Fruit fly (Drosophila melanogaster): ENCODE measurements around the gene CG10979.

DNA sequence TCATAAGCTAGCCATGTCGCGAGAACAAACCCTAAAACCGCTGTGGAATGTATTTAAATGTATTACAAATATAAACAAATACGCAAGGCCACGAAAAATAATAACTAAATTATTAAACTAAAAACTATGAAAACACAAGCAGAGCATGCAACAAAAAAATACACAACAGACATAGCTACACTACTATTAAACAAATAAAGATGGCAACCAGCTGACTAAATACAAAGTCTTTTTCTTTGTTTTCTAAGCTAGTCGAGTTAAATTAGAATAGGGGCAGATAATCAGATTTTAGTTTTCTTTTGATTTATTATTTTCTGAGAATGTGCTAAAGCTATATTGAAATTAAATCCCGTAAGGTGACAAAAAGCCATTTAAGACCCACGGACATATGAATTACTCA lies 47.9 kb upstream of the CG10979 start:
- TF ChIP-seq Mio (GFP tag; optimal IDR thresholded peaks at IDR 0.05) (no peak), psq (GFP tag; optimal IDR thresholded peaks at IDR 0.05) (no peak), Abd-B (GFP tag; optimal IDR thresholded peaks at IDR 0.05) (no peak), Hr78 (GFP tag; optimal IDR thresholded peaks at IDR 0.05) (no peak), Hnf4 (GFP tag; optimal IDR thresholded peaks at IDR 0.05) (no peak), tai (GFP tag; optimal IDR thresholded peaks at IDR 0.05) (no peak), br (GFP tag; optimal IDR thresholded peaks at IDR 0.05) (no peak), woc (GFP tag; optimal IDR thresholded peaks at IDR 0.05) (no peak), sage (GFP tag; optimal IDR thresholded peaks at IDR 0.05) (no peak), jim (GFP tag; optimal IDR thresholded peaks at IDR 0.05) (no peak), fru (GFP tag; optimal IDR thresholded peaks at IDR 0.05) (no peak), Rel (GFP tag; optimal IDR thresholded peaks at IDR 0.05) (no peak), Rel (tag; optimal IDR thresholded peaks at IDR 0.05) (no peak)

Data from whole organism, wandering third instar larva.